Fruit fly (Drosophila melanogaster): Measurements from ENCODE around the gene CG14655.

Gene CG14655

DNA sequence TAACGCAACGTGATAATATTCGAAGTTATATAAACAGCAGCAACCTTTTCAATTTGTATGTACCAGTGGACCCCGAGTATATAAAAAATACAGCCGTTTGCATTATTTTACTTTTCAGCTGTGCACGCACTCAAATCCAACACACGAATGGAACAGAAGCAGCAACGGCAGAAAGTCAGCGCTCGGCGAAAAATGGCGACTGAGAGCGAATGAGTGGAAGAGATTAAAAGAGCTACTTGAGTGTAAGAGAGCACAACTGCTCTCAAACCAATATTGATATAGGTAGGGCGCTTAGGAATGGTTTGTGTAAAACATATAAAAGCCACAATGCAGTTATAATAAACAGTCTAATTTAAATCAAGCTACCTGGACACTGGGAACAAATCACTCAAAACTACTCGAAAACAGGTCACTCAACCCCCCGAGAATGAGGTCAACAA is 26.2 kb upstream of the CG14655 start:
- no peak for TF ChIP-seq N (GFP tag; optimal IDR thresholded peaks at IDR 0.05)
- TF ChIP-seq Hnf4 (GFP tag; optimal IDR thresholded peaks at IDR 0.05) = peak; percentile 18
- no peak for TF ChIP-seq usp (GFP tag; optimal IDR thresholded peaks at IDR 0.05)
- TF ChIP-seq CrebA (GFP tag; optimal IDR thresholded peaks at IDR 0.05; ENCODE audit: borderline replicate concordance) = peak; percentile 36
- peak; percentile 49 for TF ChIP-seq dsf (GFP tag; optimal IDR thresholded peaks at IDR 0.05; ENCODE audit: borderline replicate concordance)
- peak; percentile 89 for TF ChIP-seq Dif (GFP tag; optimal IDR thresholded peaks at IDR 0.05; ENCODE audit: partially characterized antibody)
- TF ChIP-seq dl (GFP tag; optimal IDR thresholded peaks at IDR 0.05; ENCODE audit: insufficient read depth in 1 of 2, partially characterized antibody in 2 of 2) = peak; percentile 76 to 80
- TF ChIP-seq psq (GFP tag; optimal IDR thresholded peaks at IDR 0.05) = peak; percentile 69
- TF ChIP-seq br (GFP tag; optimal IDR thresholded peaks at IDR 0.05) = peak; percentile 4
- TF ChIP-seq rgr (GFP tag; optimal IDR thresholded peaks at IDR 0.05) = peak; percentile 42
- no peak for TF ChIP-seq pan (optimal IDR thresholded peaks at IDR 0.05)
- TF ChIP-seq Hr78 (GFP tag; optimal IDR thresholded peaks at IDR 0.05) = no peak
- TF ChIP-seq Rel (GFP tag; optimal IDR thresholded peaks at IDR 0.05) = no peak
- TF ChIP-seq Rel (tag; optimal IDR thresholded peaks at IDR 0.05) = peak; percentile 43
- peak; percentile 66 for TF ChIP-seq sage (GFP tag; optimal IDR thresholded peaks at IDR 0.05)
- TF ChIP-seq Sp1 (GFP tag; optimal IDR thresholded peaks at IDR 0.05) = peak; percentile 66
- no peak for TF ChIP-seq dmrt93B (GFP tag; optimal IDR thresholded peaks at IDR 0.05)
- TF ChIP-seq Dfd (GFP tag; optimal IDR thresholded peaks at IDR 0.05) = no peak
- TF ChIP-seq Myc (optimal IDR thresholded peaks at IDR 0.05) = no peak
- TF ChIP-seq CG9705 (GFP tag; optimal IDR thresholded peaks at IDR 0.05) = no peak
- TF ChIP-seq jim (GFP tag; optimal IDR thresholded peaks at IDR 0.05) = no peak
- TF ChIP-seq OdsH (GFP tag; optimal IDR thresholded peaks at IDR 0.05) = peak; percentile 42
- no peak for TF ChIP-seq Jra (GFP tag; optimal IDR thresholded peaks at IDR 0.05)
- TF ChIP-seq HLH106 (tag; optimal IDR thresholded peaks at IDR 0.05) = no peak
- no peak for TF ChIP-seq GATAd (GFP tag; optimal IDR thresholded peaks at IDR 0.05)
- peak; percentile 10 for TF ChIP-seq fru (GFP tag; optimal IDR thresholded peaks at IDR 0.05)
- TF ChIP-seq Vsx2 (GFP tag; optimal IDR thresholded peaks at IDR 0.05; ENCODE audit: partially characterized antibody) = peak; percentile 22
- peak; percentile 42 for TF ChIP-seq sv (GFP tag; optimal IDR thresholded peaks at IDR 0.05)
- TF ChIP-seq Hr83 (GFP tag; optimal IDR thresholded peaks at IDR 0.05; ENCODE audit: poor library complexity, severe bottlenecking) = peak; percentile 80
- TF ChIP-seq Mio (GFP tag; optimal IDR thresholded peaks at IDR 0.05) = no peak
- peak; percentile 19 for TF ChIP-seq CG32264 (GFP tag; optimal IDR thresholded peaks at IDR 0.05)
- peak; percentile 7 for TF ChIP-seq ey (GFP tag; optimal IDR thresholded peaks at IDR 0.05)
- TF ChIP-seq h (GFP tag; optimal IDR thresholded peaks at IDR 0.05) = peak; percentile 74
- no peak for TF ChIP-seq Abd-B (GFP tag; optimal IDR thresholded peaks at IDR 0.05)
- TF ChIP-seq woc (GFP tag; optimal IDR thresholded peaks at IDR 0.05) = no peak
- no peak for TF ChIP-seq brk (GFP tag; optimal IDR thresholded peaks at IDR 0.05)
- TF ChIP-seq tai (GFP tag; optimal IDR thresholded peaks at IDR 0.05) = peak; percentile 59
- TF ChIP-seq lola (GFP tag; optimal IDR thresholded peaks at IDR 0.05) = no peak
- TF ChIP-seq foxo (GFP tag; optimal IDR thresholded peaks at IDR 0.05) = peak; percentile 12 to 63

- TF ChIP-seq Rel (GFP tag; optimal IDR thresholded peaks at IDR 0.05) (no peak), Rel (tag; optimal IDR thresholded peaks at IDR 0.05) (peak; percentile 2), sv (GFP tag; optimal IDR thresholded peaks at IDR 0.05) (peak; percentile 22), jim (GFP tag; optimal IDR thresholded peaks at IDR 0.05) (no peak)
Measured at dm6 chr3R:4804828-4805707, 25.0 kb upstream of the CG14655 start.

Data from whole organism, wandering third instar larva.